Worm (Caenorhabditis elegans): Measurements from ENCODE around the gene arcp-1.
A peak's percentile ranks its signal among the peaks of the same experiment; 100 is the strongest.

The arcp-1 gene

ce11 chrIII:3773173-3773572 lies 14.0 kb upstream of the arcp-1 start, which contains the start of gene lec-4 (continued):
- peak; percentile 65 for TF ChIP-seq nhr-25 (tag; optimal IDR thresholded peaks at IDR 0.05)
- TF ChIP-seq egl-27 (tag; optimal IDR thresholded peaks at IDR 0.05) = no peak
- no peak for TF ChIP-seq ztf-4 (tag; optimal IDR thresholded peaks at IDR 0.05)
- no peak for TF ChIP-seq zag-1 (tag; optimal IDR thresholded peaks at IDR 0.05)

ce11 chrIII:3768200-3768599 lies 9.0 kb upstream of the arcp-1 start, which contains the start of gene gmeb-3:
gmeb-3 (plus strand) TSS chrIII:3768500.
- TF ChIP-seq lin-15B (tag; optimal IDR thresholded peaks at IDR 0.05) = no peak
- TF ChIP-seq R02D3.7 (tag; optimal IDR thresholded peaks at IDR 0.05) = no peak
- no peak for TF ChIP-seq egl-27 (tag; optimal IDR thresholded peaks at IDR 0.05)
- TF ChIP-seq nhr-11 (tag; optimal IDR thresholded peaks at IDR 0.05) = no peak
- no peak for TF ChIP-seq ceh-16 (tag; optimal IDR thresholded peaks at IDR 0.05)
- no peak for TF ChIP-seq nhr-237 (tag; optimal IDR thresholded peaks at IDR 0.05)
- TF ChIP-seq aly-2 (tag; optimal IDR thresholded peaks at IDR 0.05) = no peak
- no peak for TF ChIP-seq nhr-28 (tag; optimal IDR thresholded peaks at IDR 0.05)
- no peak for TF ChIP-seq ceh-82 (tag; optimal IDR thresholded peaks at IDR 0.05)
- no peak for TF ChIP-seq mdl-1 (tag; optimal IDR thresholded peaks at IDR 0.05)
- TF ChIP-seq elt-1 (tag; optimal IDR thresholded peaks at IDR 0.05) = no peak
- no peak for TF ChIP-seq nhr-25 (tag; optimal IDR thresholded peaks at IDR 0.05)
- TF ChIP-seq nhr-43 (tag; optimal IDR thresholded peaks at IDR 0.05; ENCODE audit: poor library complexity, severe bottlenecking) = no peak
- no peak for TF ChIP-seq lsy-12 (tag; optimal IDR thresholded peaks at IDR 0.05)

ce11 chrIII:3765460-3765859 lies 6.2 kb upstream of the arcp-1 start, which contains the start of gene C44F1.1:
C44F1.1 (minus strand) TSS chrIII:3765560.
- no peak for TF ChIP-seq ceh-82 (tag; optimal IDR thresholded peaks at IDR 0.05)
- TF ChIP-seq ZK546.5 (tag; optimal IDR thresholded peaks at IDR 0.05) = no peak
- TF ChIP-seq nhr-11 (tag; optimal IDR thresholded peaks at IDR 0.05) = no peak
- no peak for TF ChIP-seq skn-1 (tag; optimal IDR thresholded peaks at IDR 0.05)
- no peak for TF ChIP-seq ztf-4 (tag; optimal IDR thresholded peaks at IDR 0.05)
- no peak for TF ChIP-seq elt-1 (tag; optimal IDR thresholded peaks at IDR 0.05)
- TF ChIP-seq fkh-10 (GFP tag; optimal IDR thresholded peaks at IDR 0.05) = no peak
- no peak for TF ChIP-seq pqm-1 (tag; optimal IDR thresholded peaks at IDR 0.05)
- TF ChIP-seq egl-5 (tag; optimal IDR thresholded peaks at IDR 0.05) = no peak
- TF ChIP-seq mdl-1 (tag; optimal IDR thresholded peaks at IDR 0.05) = no peak
- no peak for TF ChIP-seq nhr-77 (tag; optimal IDR thresholded peaks at IDR 0.05)
- no peak for TF ChIP-seq ceh-28 (tag; optimal IDR thresholded peaks at IDR 0.05)
- TF ChIP-seq jun-1 (tag; optimal IDR thresholded peaks at IDR 0.05) = no peak
- no peak for TF ChIP-seq elt-3 (tag; optimal IDR thresholded peaks at IDR 0.05)
- TF ChIP-seq R02D3.7 (tag; optimal IDR thresholded peaks at IDR 0.05) = no peak
- no peak for TF ChIP-seq nhr-237 (tag; optimal IDR thresholded peaks at IDR 0.05)
- no peak for TF ChIP-seq ceh-9 (tag; optimal IDR thresholded peaks at IDR 0.05)
- TF ChIP-seq snpc-4 (tag; optimal IDR thresholded peaks at IDR 0.05) = no peak
- no peak for TF ChIP-seq fos-1 (tag; optimal IDR thresholded peaks at IDR 0.05)

ce11 chrIII:3764584-3764983 lies 5.4 kb upstream of the arcp-1 start:
- no peak for TF ChIP-seq unc-39 (tag; optimal IDR thresholded peaks at IDR 0.05)
- no peak for TF ChIP-seq mdl-1 (tag; optimal IDR thresholded peaks at IDR 0.05)
- TF ChIP-seq snpc-4 (tag; optimal IDR thresholded peaks at IDR 0.05) = peak; percentile 34
- TF ChIP-seq ceh-82 (tag; optimal IDR thresholded peaks at IDR 0.05) = no peak
- no peak for TF ChIP-seq nhr-11 (tag; optimal IDR thresholded peaks at IDR 0.05)
- TF ChIP-seq fkh-2 (tag; optimal IDR thresholded peaks at IDR 0.05) = no peak
- no peak for TF ChIP-seq nhr-43 (tag; optimal IDR thresholded peaks at IDR 0.05; ENCODE audit: poor library complexity, severe bottlenecking)

- TF ChIP-seq pqm-1 (tag; optimal IDR thresholded peaks at IDR 0.05) (peak; percentile 66), nhr-76 (tag; optimal IDR thresholded peaks at IDR 0.05) (no peak), elt-2 (tag; optimal IDR thresholded peaks at IDR 0.05) (peak; percentile 66), egl-27 (tag; optimal IDR thresholded peaks at IDR 0.05) (no peak)
Observed at ce11 chrIII:3764043-3764442, 4.8 kb upstream of the arcp-1 start.

- TF ChIP-seq lin-15B (tag; optimal IDR thresholded peaks at IDR 0.05) (no peak), mml-1 (tag; optimal IDR thresholded peaks at IDR 0.05) (no peak), R02D3.7 (tag; optimal IDR thresholded peaks at IDR 0.05) (no peak), elt-2 (tag; optimal IDR thresholded peaks at IDR 0.05) (no peak), nhr-25 (tag; optimal IDR thresholded peaks at IDR 0.05) (no peak), eor-1 (tag; optimal IDR thresholded peaks at IDR 0.05) (no peak), elt-1 (tag; optimal IDR thresholded peaks at IDR 0.05) (no peak), egl-27 (tag; optimal IDR thresholded peaks at IDR 0.05) (no peak), ama-1 (optimal IDR thresholded peaks at IDR 0.05) (no peak), hmg-11 (tag; optimal IDR thresholded peaks at IDR 0.05) (no peak), nhr-237 (tag; optimal IDR thresholded peaks at IDR 0.05) (no peak), fkh-10 (GFP tag; optimal IDR thresholded peaks at IDR 0.05) (no peak), nhr-23 (tag; optimal IDR thresholded peaks at IDR 0.05) (no peak), ztf-4 (tag; optimal IDR thresholded peaks at IDR 0.05) (no peak), sea-2 (GFP tag; optimal IDR thresholded peaks at IDR 0.05) (no peak), nfya-1 (tag; optimal IDR thresholded peaks at IDR 0.05; ENCODE audit: insufficient read depth) (no peak), nhr-43 (tag; optimal IDR thresholded peaks at IDR 0.05; ENCODE audit: poor library complexity, severe bottlenecking) (no peak), ceh-28 (tag; optimal IDR thresholded peaks at IDR 0.05) (no peak), lin-39 (tag; optimal IDR thresholded peaks at IDR 0.05) (no peak), elt-3 (tag; optimal IDR thresholded peaks at IDR 0.05) (no peak)
Observed at ce11 chrIII:3745138-3745537, 14.1 kb downstream of the arcp-1 start, which contains the start of gene lin-48. lin-48 (plus strand) TSS chrIII:3745438.
